Worm (Caenorhabditis elegans) whole organism, L1 larva: ENCODE results near the gene F45D11.7.
"Not testable (repeated sequence)": the region's sequence is repeated elsewhere in the genome, so short reads cannot be mapped to it uniquely, and the experiment has no call there.

Source experiments
- C04F5.9 ChIP-seq: sonication (generic microtip); optimal IDR thresholded peaks from 2 replicates; lab custom pipeline; 2016; ENCODE audit warnings: missing genetic modification characterization, missing compliant biosample characterization
- C16A3.4 ChIP-seq: fragments of 150-350 bp; optimal IDR thresholded peaks from 2 replicates; lab custom pipeline; 2014; ENCODE audit warnings: missing biosample characterization, missing genetic modification characterization
- aha-1 ChIP-seq: fragments of 150-350 bp; optimal IDR thresholded peaks from 2 replicates; lab custom pipeline; 2014; ENCODE audit warnings: missing biosample characterization, missing genetic modification characterization
- aly-2 ChIP-seq: fragments of 150-350 bp; optimal IDR thresholded peaks from 2 replicates; lab custom pipeline; 2014; ENCODE audit warnings: missing biosample characterization, missing genetic modification characterization
- blmp-1 ChIP-seq: fragments of 150-350 bp; optimal IDR thresholded peaks from 2 replicates; lab custom pipeline; 2014; ENCODE audit warnings: missing biosample characterization, missing genetic modification characterization
- ceh-82 ChIP-seq, 3 experiments: fragments of 150-350 bp in 1 of 3; sonication (generic microtip) in 2 of 3; optimal IDR thresholded peaks; 2 replicates each; lab custom pipeline; 2014 to 2017; ENCODE audit warnings: missing biosample characterization in 3 of 3, missing genetic modification characterization in 3 of 3
- dpl-1 ChIP-seq, 3 experiments: fragments of 150-350 bp in 2 of 3; sonication (generic microtip) in 1 of 3; optimal IDR thresholded peaks; 2 replicates each; lab custom pipeline; 2014 to 2017; ENCODE audit warnings: missing biosample characterization in 3 of 3, missing genetic modification characterization in 3 of 3, missing genetic modification reagents in 3 of 3
- efl-1 ChIP-seq, 4 experiments: fragments of 150-350 bp; optimal IDR thresholded peaks in 3 of 4; peaks in 1 of 4; 1 replicate in 1 of 4; 2 replicates in 3 of 4; lab custom pipeline; 2014; ENCODE audit warnings: missing biosample characterization in 2 of 4, missing genetic modification characterization in 2 of 4, missing genetic modification reagents in 2 of 4
- egl-13 ChIP-seq: sonication (generic microtip); optimal IDR thresholded peaks from 2 replicates; lab custom pipeline; 2016; ENCODE audit warnings: missing genotype, missing genetic modification reagents, missing genetic modification characterization, missing compliant biosample characterization
- egl-27 ChIP-seq, 2 experiments: fragments of 150-350 bp in 1 of 2; sonication (generic microtip); optimal IDR thresholded peaks; 3 replicates each; lab custom pipeline; 2017 to 2018; ENCODE audit warnings: missing biosample characterization in 2 of 2, missing genetic modification characterization in 2 of 2, missing genetic modification reagents in 2 of 2
- elt-2 ChIP-seq: sonication (generic microtip); optimal IDR thresholded peaks from 2 replicates; lab custom pipeline; 2016; ENCODE audit warnings: missing genetic modification characterization, mild to moderate bottlenecking, inconsistent platforms, missing compliant biosample characterization, missing genetic modification reagents
- ets-5 ChIP-seq: fragments of 200-800 bp; sonication (Bioruptor generic); IDR thresholded peaks from 2 replicates; pipeline ENCODE4 v1.3.6; 2022; ENCODE audit warnings: missing genetic modification characterization, missing compliant biosample characterization
- fkh-8 ChIP-seq: sonication (generic microtip); optimal IDR thresholded peaks from 2 replicates; lab custom pipeline; 2016; ENCODE audit warnings: mild to moderate bottlenecking, missing genetic modification characterization, missing compliant biosample characterization
- hlh-17 ChIP-seq: fragments of 200-800 bp; sonication (Bioruptor generic); optimal IDR thresholded peaks from 2 replicates; lab custom pipeline; 2018; ENCODE audit warnings: missing genetic modification characterization, mild to moderate bottlenecking, missing compliant biosample characterization, moderate library complexity, borderline replicate concordance
- hpl-2 ChIP-seq: fragments of 150-350 bp; optimal IDR thresholded peaks from 2 replicates; lab custom pipeline; 2014; ENCODE audit warnings: missing biosample characterization, missing genetic modification reagents, missing genetic modification characterization
- irx-1 ChIP-seq: sonication (generic microtip); optimal IDR thresholded peaks from 2 replicates; lab custom pipeline; 2016; ENCODE audit warnings: missing genetic modification characterization, missing compliant biosample characterization
- isw-1 ChIP-seq: fragments of 200-800 bp; sonication (Bioruptor generic); IDR thresholded peaks from 2 replicates; pipeline ENCODE4 v1.3.6; 2022; ENCODE audit warnings: missing genetic modification characterization, missing compliant biosample characterization
- lin-14 ChIP-seq: fragments of 200-800 bp; sonication (Bioruptor generic); optimal IDR thresholded peaks from 2 replicates; lab custom pipeline; 2018; ENCODE audit warnings: mild to moderate bottlenecking, missing genetic modification characterization, moderate library complexity, missing compliant biosample characterization
- lin-35 ChIP-seq, 2 experiments: fragments of 150-350 bp; optimal IDR thresholded peaks; 2 replicates each; lab custom pipeline; 2014; ENCODE audit warnings: missing biosample characterization in 2 of 2, missing genetic modification characterization in 2 of 2, missing genetic modification reagents in 2 of 2
- lir-3 ChIP-seq: sonication (generic microtip); optimal IDR thresholded peaks from 2 replicates; lab custom pipeline; 2016; ENCODE audit warnings: mild to moderate bottlenecking, missing genetic modification characterization, moderate library complexity, missing compliant biosample characterization; ENCODE audit not compliant: poor library complexity
- lsy-2 ChIP-seq, 2 experiments: fragments of 150-350 bp; optimal IDR thresholded peaks; 2 replicates each; lab custom pipeline; 2014; ENCODE audit warnings: missing biosample characterization in 2 of 2, missing genetic modification characterization in 2 of 2
- mab-9 ChIP-seq: fragments of 200-800 bp; sonication (Bioruptor generic); IDR thresholded peaks from 2 replicates; pipeline ENCODE4 v1.3.6; 2022; ENCODE audit warnings: missing genetic modification reagents, missing genetic modification characterization, missing compliant biosample characterization
- nhr-20 ChIP-seq: sonication (generic microtip); optimal IDR thresholded peaks from 2 replicates; lab custom pipeline; 2016; ENCODE audit warnings: mild to moderate bottlenecking, missing genetic modification characterization, missing compliant biosample characterization
- nhr-237 ChIP-seq: fragments of 150-350 bp; optimal IDR thresholded peaks from 2 replicates; lab custom pipeline; 2014; ENCODE audit warnings: missing biosample characterization, missing genetic modification characterization
- nhr-47 ChIP-seq: sonication (generic microtip); optimal IDR thresholded peaks from 2 replicates; lab custom pipeline; 2016; ENCODE audit warnings: mild to moderate bottlenecking, missing genetic modification characterization, moderate library complexity, missing compliant biosample characterization
- nhr-76 ChIP-seq: sonication (generic microtip); optimal IDR thresholded peaks from 2 replicates; lab custom pipeline; 2017; ENCODE audit warnings: missing biosample characterization, missing genetic modification characterization
- snu-23 ChIP-seq: sonication (generic microtip); optimal IDR thresholded peaks from 2 replicates; lab custom pipeline; 2016; ENCODE audit warnings: missing genetic modification characterization, missing compliant biosample characterization
- sup-37 ChIP-seq: fragments of 200-800 bp; sonication (Bioruptor generic); optimal IDR thresholded peaks from 2 replicates; lab custom pipeline; 2018; ENCODE audit warnings: mild to moderate bottlenecking, missing genetic modification characterization, missing compliant biosample characterization
- swsn-7 ChIP-seq: sonication (generic microtip); optimal IDR thresholded peaks from 2 replicates; lab custom pipeline; 2016; ENCODE audit warnings: missing genetic modification characterization, missing compliant biosample characterization
- unc-30 ChIP-seq: sonication (generic microtip); optimal IDR thresholded peaks from 2 replicates; lab custom pipeline; 2017; ENCODE audit warnings: missing biosample characterization, missing genetic modification characterization
- unc-86 ChIP-seq: sonication (generic microtip); optimal IDR thresholded peaks from 2 replicates; lab custom pipeline; 2016; ENCODE audit warnings: missing genetic modification characterization, missing compliant biosample characterization
- zag-1 ChIP-seq: fragments of 150-350 bp; optimal IDR thresholded peaks from 2 replicates; lab custom pipeline; 2014; ENCODE audit warnings: missing biosample characterization, missing genetic modification characterization
- zip-4 ChIP-seq: fragments of 200-800 bp; sonication (Bioruptor generic); optimal IDR thresholded peaks from 2 replicates; lab custom pipeline; 2018; ENCODE audit warnings: mild to moderate bottlenecking, missing genetic modification characterization, moderate library complexity, missing compliant biosample characterization
- ztf-11 ChIP-seq, 2 experiments: sonication (generic microtip); optimal IDR thresholded peaks; 2 replicates each; lab custom pipeline; 2016 to 2017; ENCODE audit warnings: missing genetic modification characterization in 2 of 2, missing biosample characterization in 1 of 2, missing compliant biosample characterization in 1 of 2

Gene F45D11.7

ce11 chrII:994231-994630 is at the start of gene F45D11.7:
F45D11.7 (plus strand) TSS chrII:994531.
- TF ChIP-seq C16A3.4 (tag; lab: Kevin White, UChicago); swsn-7 (tag; lab: Kevin White, UChicago); zip-4 (GFP tag; lab: Kevin White, UChicago): not testable (repeated sequence)

DNA sequence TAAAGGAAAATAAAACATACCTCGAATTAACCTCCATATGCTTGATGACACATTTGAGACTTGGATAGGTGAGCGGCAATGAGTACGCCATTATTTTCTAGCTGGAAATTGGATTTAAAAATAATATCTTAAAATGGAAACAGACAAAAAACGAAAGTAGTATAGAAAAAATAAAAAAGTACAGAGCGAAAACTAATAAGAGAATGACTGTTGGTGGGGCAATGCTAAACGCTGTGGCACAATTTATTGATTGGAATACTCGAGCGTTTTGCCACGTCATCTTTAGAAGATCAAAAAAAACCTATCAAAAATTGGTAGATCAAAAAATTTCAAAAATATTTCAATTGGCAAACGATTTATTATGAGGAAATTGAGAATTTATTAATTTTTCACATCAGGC is 46.2 kb upstream of the F45D11.7 start, which contains the start of gene fbxc-32:
Gene fbxc-32, minus strand, starts transcription at position 101 of the 400 bp plus-strand sequence.
- no peak for TF ChIP-seq ets-5 (GFP tag; lab: Robert Waterston, UW)

DNA sequence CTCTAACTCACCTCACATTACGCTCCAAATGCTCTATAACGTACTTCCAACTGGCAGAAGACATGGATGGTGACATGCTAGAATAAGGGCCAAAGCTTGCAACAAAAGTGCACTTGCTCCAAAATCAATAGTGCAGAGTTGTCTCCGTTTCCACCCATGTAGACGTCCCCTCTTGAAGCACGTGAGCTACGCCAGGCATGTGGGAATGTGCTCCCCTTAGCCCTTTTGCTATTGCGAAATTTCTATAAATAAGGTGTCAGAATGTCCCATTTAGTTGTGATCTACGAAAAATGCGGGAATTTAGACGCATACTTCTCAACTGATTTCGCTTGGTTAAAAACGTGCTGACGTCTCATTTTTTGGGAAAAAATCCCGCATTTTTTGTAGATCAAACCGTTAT is 44.0 kb upstream of the F45D11.7 start:
- TF ChIP-seq unc-86 (tag; lab: Kevin White, UChicago) (peak; percentile 21), snu-23 (GFP tag; lab: Kevin White, UChicago) (no peak), fkh-8 (tag; lab: Kevin White, UChicago) (peak; percentile 52), lin-35 (GFP tag; optimal IDR thresholded peaks at IDR 0.05; lab: Kevin White, UChicago) (peak in 1 of 2 experiments; percentile 2), blmp-1 (tag; lab: Kevin White, UChicago) (no peak), dpl-1 (GFP tag; optimal IDR thresholded peaks at IDR 0.05; lab: Kevin White, UChicago) (peak in 1 of 3 experiments; percentile 17), ceh-82 (tag; optimal IDR thresholded peaks at IDR 0.05; lab: Kevin White, UChicago) (peak in 2 of 3 experiments; percentile 19 to 45), isw-1 (GFP tag; lab: Robert Waterston, UW) (peak; percentile 19; the same call in 1 of the 2 replicates), lin-14 (GFP tag; lab: Kevin White, UChicago) (peak; percentile 56), zip-4 (GFP tag; lab: Kevin White, UChicago) (peak; percentile 48)
- TF ChIP-seq, all 84 proteins: peak for 8

DNA sequence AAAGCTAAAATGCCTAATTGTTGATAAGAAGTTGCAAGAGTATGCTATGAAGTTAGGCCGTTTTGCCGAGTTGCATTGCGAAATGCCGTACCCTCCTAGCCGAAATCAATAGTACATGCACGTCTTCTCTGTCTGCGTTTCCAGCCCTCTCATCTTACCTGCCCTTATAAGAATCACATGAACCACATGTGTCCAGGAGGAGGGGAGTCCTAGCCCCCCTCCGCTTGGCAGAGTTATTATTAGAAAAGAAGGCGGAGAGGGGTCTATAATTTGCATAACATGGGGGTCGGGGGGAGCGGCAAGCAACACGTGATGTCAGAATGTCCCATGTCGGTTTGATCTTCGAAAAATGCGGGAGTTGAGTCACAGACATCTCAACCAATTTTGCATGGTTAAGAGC is 41.3 kb upstream of the F45D11.7 start:
- TF ChIP-seq fkh-8 (tag; lab: Kevin White, UChicago), result peak; percentile 9
- TF ChIP-seq sup-37 (GFP tag; lab: Kevin White, UChicago), result no peak
- TF ChIP-seq ceh-82 (tag; optimal IDR thresholded peaks at IDR 0.05; lab: Kevin White, UChicago), result peak in 1 of 3 experiments; percentile 5
- TF ChIP-seq mab-9 (GFP tag; lab: Robert Waterston, UW), result no peak
- no peak for TF ChIP-seq ztf-11 (tag; optimal IDR thresholded peaks at IDR 0.05; lab: Kevin White, UChicago)
- peak; percentile 31 for TF ChIP-seq lin-14 (GFP tag; lab: Kevin White, UChicago)
- TF ChIP-seq efl-1 (optimal IDR thresholded peaks at IDR 0.05; lab: Kevin White, UChicago), result no peak
- peak in 1 of 2 experiments; percentile 59 for TF ChIP-seq efl-1 (GFP tag; optimal IDR thresholded peaks at IDR 0.05 in 1 of 2; lab: Kevin White, UChicago)
- no peak for TF ChIP-seq C04F5.9 (tag; lab: Kevin White, UChicago)
- TF ChIP-seq swsn-7 (tag; lab: Kevin White, UChicago), result no peak
- TF ChIP-seq egl-13 (tag; lab: Kevin White, UChicago), result no peak
- TF ChIP-seq zag-1 (tag; lab: Kevin White, UChicago), result no peak

DNA sequence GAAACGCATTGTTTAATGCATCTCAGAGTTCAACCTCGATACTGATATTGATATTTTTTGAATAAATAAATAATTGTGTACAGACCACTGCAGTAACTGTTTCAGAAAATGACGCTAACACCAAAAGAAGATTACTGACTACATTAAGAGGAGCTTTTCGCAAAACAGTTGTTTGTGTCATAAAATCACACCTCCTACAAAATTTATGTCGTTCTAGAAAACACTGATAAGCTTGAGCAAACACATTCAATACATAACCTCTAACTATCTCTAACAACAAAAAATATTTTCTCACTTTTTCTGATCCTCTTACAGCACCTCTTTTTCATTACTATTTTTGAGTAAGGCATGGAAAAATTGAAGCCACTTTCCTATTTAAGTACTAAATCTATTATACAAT is 39.7 kb upstream of the F45D11.7 start, which contains the start of gene fbxc-7:
Gene fbxc-7, plus strand, starts transcription at position 301 of the 400 bp plus-strand sequence.
- peak; percentile 15 for TF ChIP-seq elt-2 (tag; lab: Kevin White, UChicago)

DNA sequence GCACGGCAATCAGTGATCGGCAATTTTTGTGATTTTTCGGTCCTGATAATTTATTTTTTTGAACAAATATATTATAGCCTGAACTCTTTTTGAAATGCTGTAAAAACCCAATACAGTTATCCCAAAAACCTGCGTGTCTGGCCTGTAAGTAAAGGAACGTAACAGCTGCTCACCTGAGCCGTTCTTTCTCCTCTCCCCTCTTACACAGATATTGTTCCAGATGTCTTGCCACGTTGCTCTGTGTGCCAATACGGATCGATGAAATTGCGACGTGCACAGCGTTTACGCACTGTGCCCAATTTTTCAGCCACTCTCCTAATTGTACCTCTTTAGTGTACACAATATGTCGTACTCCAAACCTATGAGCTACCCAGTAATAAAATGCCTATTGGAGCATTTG is 35.7 kb upstream of the F45D11.7 start, which contains the start of gene sdz-4:
Gene sdz-4, plus strand, starts transcription at position 301 of the 400 bp plus-strand sequence.
- no peak for TF ChIP-seq swsn-7 (tag; lab: Kevin White, UChicago)
- no peak for TF ChIP-seq lin-35 (GFP tag; optimal IDR thresholded peaks at IDR 0.05; lab: Kevin White, UChicago)
- TF ChIP-seq zag-1 (tag; lab: Kevin White, UChicago), result no peak
- TF ChIP-seq nhr-47 (tag; lab: Kevin White, UChicago), result no peak
- TF ChIP-seq aha-1 (tag; lab: Kevin White, UChicago), result no peak
- no peak for TF ChIP-seq C04F5.9 (tag; lab: Kevin White, UChicago)
- no peak for TF ChIP-seq egl-27 (tag; optimal IDR thresholded peaks at IDR 0.05; lab: Kevin White, UChicago)
- no peak for TF ChIP-seq nhr-237
- no peak for TF ChIP-seq ztf-11 (tag; optimal IDR thresholded peaks at IDR 0.05; lab: Kevin White, UChicago)
- no peak for TF ChIP-seq elt-2 (tag; lab: Kevin White, UChicago)
- no peak for TF ChIP-seq isw-1 (GFP tag; lab: Robert Waterston, UW)
- TF ChIP-seq lir-3 (tag; lab: Kevin White, UChicago), result no peak
- TF ChIP-seq hlh-17 (GFP tag; lab: Kevin White, UChicago), result no peak
- TF ChIP-seq unc-30 (tag; lab: Kevin White, UChicago), result no peak
- TF ChIP-seq lsy-2 (tag; optimal IDR thresholded peaks at IDR 0.05; lab: Kevin White, UChicago), result no peak
- no peak for TF ChIP-seq hpl-2 (GFP tag; lab: Kevin White, UChicago)
- TF ChIP-seq irx-1 (tag; lab: Kevin White, UChicago), result no peak
- no peak for TF ChIP-seq nhr-76
- no peak for TF ChIP-seq nhr-20 (tag; lab: Kevin White, UChicago)
- TF ChIP-seq aly-2 (tag; lab: Kevin White, UChicago), result no peak
